Fruit fly (Drosophila melanogaster): ENCODE data around the gene CG43120.

CG43120 gene

dm6 chr3L:14363103-14363751 lies 18.5 kb upstream of the CG43120 start:
- peak; percentile 28 for TF ChIP-seq CG17801 (GFP tag; optimal IDR thresholded peaks at IDR 0.05; ENCODE audit: partially characterized antibody)

dm6 chr3L:14364701-14365100 lies 17.0 kb upstream of the CG43120 start:
- no peak for TF ChIP-seq CG17801 (GFP tag; optimal IDR thresholded peaks at IDR 0.05; ENCODE audit: partially characterized antibody)

- TF ChIP-seq CG17801 (GFP tag; optimal IDR thresholded peaks at IDR 0.05; ENCODE audit: partially characterized antibody), result no peak
These were observed 16.3 kb upstream of the CG43120 start for dm6 chr3L:14365440-14365839.

DNA sequence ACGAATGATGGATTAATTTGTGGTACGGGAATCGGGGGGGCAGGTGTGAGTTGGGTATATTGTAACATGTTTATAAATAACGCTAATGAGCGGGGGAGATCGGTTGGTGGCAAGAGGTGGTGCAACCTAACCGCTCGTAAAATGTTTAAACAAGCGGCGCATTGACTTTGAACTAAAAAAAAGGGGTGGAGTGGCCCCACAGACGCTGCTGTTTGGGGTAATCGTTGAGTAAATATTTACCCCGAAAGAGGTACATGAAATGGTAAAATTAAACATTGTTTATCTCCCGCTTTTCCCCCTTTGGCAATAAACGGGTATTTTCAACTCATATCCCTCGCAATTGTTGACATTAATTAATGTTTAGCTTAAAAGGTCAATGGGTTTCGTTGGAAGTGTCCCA lies 15.6 kb upstream of the CG43120 start:
- TF ChIP-seq CG17801 (GFP tag; optimal IDR thresholded peaks at IDR 0.05; ENCODE audit: partially characterized antibody), result no peak

DNA sequence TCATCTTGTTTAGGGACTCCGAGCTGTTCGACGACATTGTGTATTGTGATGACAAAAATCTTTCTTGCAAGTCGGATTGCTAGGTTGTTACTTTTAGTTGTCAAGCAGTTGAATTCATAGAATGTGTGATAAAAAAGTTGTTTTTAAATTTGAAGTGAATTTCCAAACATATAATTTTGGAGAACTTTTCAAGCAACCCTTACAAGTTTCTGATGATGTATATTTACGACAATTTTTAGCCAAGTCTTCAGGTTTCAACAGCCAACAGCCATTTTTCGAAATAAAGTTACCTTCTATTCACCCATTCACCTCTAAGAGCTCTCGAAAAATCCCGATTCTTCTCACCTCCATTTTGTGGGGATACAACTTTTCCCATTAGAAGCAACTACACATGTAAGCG lies 12.1 kb upstream of the CG43120 start, which contains the start of gene CG13481:
TSS of gene CG13481 (minus strand) at position 101 of the 400 bp plus-strand sequence.
- no peak for TF ChIP-seq CG17801 (GFP tag; optimal IDR thresholded peaks at IDR 0.05; ENCODE audit: partially characterized antibody)

DNA sequence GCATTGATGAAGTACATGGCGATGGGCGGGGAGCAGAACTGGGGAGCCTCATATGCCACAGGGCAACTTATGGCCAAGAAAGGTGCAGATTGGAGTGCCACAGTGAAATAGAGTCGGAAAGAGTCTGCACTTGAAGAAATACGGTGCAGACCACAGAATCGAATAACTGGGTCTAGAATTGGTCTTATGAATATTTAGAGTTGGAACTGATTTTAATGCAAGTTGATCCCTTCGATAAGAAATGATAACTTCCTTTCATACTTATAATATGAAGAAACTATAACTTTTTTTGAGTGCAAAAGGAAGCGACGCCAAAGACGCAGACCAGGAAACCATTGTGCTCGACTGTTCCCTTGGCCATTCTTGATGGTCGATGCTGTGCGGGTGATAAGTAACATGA lies 7.2 kb upstream of the CG43120 start:
- no peak for TF ChIP-seq CG17801 (GFP tag; optimal IDR thresholded peaks at IDR 0.05; ENCODE audit: partially characterized antibody)

dm6 chr3L:14375863-14376262 lies 5.8 kb upstream of the CG43120 start:
- TF ChIP-seq CG17801 (GFP tag; optimal IDR thresholded peaks at IDR 0.05; ENCODE audit: partially characterized antibody), result no peak

dm6 chr3L:14389242-14389641 lies 7.5 kb downstream of the CG43120 start:
- no peak for TF ChIP-seq CG17801 (GFP tag; optimal IDR thresholded peaks at IDR 0.05; ENCODE audit: partially characterized antibody)

- TF ChIP-seq CG17801 (GFP tag; optimal IDR thresholded peaks at IDR 0.05; ENCODE audit: partially characterized antibody), result no peak
These were observed 15.4 kb downstream of the CG43120 start for dm6 chr3L:14397020-14397602.

DNA sequence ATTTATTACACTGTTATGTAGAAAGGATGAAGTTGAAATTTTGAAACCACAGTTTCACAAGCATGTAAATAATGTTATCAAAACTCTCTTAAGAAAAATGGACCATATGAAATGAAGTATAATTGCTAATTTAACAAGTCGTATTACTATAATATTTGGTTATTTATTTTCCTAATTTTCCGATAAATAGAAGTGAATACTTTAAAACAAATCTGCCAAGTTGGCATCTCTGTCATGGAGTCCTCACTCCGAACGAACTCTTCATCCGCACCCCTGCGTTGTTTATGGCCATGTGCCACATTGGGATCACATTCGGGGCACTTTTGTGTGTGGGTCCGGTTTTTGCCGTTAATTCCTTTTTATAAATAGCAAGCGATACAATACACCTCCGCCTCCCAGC lies 18.2 kb downstream of the CG43120 start:
- TF ChIP-seq CG17801 (GFP tag; optimal IDR thresholded peaks at IDR 0.05; ENCODE audit: partially characterized antibody), result no peak

- no peak for TF ChIP-seq CG17801 (GFP tag; optimal IDR thresholded peaks at IDR 0.05; ENCODE audit: partially characterized antibody)
These were observed 20.9 kb downstream of the CG43120 start, which contains the start of gene CG3868 for dm6 chr3L:14402632-14403031. Gene CG3868, minus strand, starts transcription at chr3L:14402725.

DNA sequence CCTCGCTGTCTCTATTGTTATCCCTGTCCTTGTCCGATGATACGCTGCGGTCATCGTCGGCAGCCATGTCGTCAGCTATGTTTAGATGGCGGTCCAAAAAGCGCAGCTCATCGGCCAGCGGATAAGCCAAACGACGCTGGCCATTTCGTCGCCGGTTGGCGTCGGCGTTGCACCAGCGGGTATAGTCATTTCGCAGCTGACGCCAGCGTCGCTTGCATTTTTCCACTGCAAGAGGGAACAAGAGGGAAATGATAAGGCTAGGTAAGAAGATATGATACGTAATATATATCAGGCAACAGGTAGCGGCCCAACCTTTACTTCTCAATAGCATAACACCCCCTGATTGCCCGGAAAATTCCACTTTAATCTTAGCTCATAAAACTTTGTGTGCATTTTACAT lies 24.9 kb downstream of the CG43120 start:
- TF ChIP-seq CG17801 (GFP tag; optimal IDR thresholded peaks at IDR 0.05; ENCODE audit: partially characterized antibody), result no peak

- no peak for TF ChIP-seq CG17801 (GFP tag; optimal IDR thresholded peaks at IDR 0.05; ENCODE audit: partially characterized antibody)
These were observed 27.0 kb downstream of the CG43120 start for dm6 chr3L:14408734-14409133.

DNA sequence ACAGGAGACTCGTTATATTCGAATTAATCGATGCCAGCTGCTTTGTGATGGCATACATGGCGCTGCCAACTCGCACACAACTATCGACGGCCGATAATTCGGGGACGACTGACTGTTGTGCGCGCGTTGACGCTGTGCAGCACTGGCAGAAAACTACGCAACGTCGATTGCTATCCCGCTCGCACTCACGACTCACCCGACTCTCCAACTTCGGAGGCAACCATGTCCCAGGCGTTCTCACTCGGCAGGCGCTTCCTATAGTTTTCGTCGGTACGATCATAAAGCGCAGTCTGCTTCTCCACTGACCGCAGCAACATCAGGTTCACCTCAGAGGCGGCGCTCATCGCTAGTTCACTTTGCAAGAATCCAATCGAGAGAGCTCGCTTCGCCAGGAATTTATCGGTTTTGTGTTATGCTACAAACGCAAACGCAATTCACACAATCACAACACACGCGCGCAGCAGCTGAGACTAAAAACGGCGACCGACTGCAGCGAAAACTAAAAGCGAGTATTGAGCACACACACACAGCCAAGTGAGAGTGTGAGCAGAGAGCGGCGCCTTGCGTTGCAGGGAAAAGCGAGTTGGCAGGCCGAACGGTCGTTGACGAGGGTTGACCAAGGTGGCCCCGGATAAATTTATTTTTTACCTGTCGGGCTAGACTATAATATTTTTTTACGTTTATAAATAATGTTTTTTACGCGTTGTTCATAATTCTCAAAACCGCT lies 27.9 kb downstream of the CG43120 start, which contains the start of gene stwl:
TSS of gene stwl (minus strand) at position 521 of the 727 bp plus-strand sequence.
- TF ChIP-seq CG17801 (GFP tag; optimal IDR thresholded peaks at IDR 0.05; ENCODE audit: partially characterized antibody), result no peak

DNA sequence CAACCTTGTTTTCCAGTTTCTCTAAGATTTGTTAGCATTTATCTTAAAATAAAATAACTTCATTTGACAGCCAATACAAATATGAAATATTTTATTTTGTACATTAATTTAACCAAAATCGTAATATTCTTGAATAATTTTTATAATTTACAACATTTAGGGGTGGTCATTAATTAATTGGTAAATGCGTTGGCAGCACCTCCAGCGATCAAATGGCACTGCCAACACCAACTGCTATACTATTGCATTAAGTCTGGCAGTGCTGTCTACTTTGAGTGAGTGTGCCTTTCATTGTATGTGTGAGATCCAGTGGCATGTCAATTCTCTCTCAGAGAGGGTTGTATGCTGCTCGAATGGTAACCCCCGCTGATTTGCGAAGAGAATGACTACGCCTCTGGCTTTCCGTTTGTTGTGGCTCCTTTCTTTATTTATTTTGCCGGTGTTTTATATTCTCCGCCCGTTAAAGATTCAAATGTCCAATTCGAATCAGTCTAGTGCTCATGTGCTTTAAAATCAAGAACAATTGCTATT lies 28.5 kb downstream of the CG43120 start, which contains the start of gene CG3919:
TSS of gene CG3919 (plus strand) at position 481 of the 531 bp plus-strand sequence.
- peak; percentile 62 for TF ChIP-seq CG17801 (GFP tag; optimal IDR thresholded peaks at IDR 0.05; ENCODE audit: partially characterized antibody)

- TF ChIP-seq CG17801 (GFP tag; optimal IDR thresholded peaks at IDR 0.05; ENCODE audit: partially characterized antibody), result peak; percentile 59
These were observed 29.2 kb downstream of the CG43120 start for dm6 chr3L:14410892-14411291.
